Worm (Caenorhabditis elegans) whole organism, early embryonic: ENCODE data around the gene slc-46A.
A peak's percentile ranks its signal among the peaks of the same experiment; 100 is the strongest.
"Not testable (repeated sequence)": the region's sequence is repeated elsewhere in the genome, so short reads cannot be mapped to it uniquely, and the experiment has no call there.

ENCODE experiments used
- B0310.2 ChIP-seq: sonication (generic microtip); optimal IDR thresholded peaks from 2 replicates; lab custom pipeline; 2016; ENCODE audit warnings: mild to moderate bottlenecking, missing genetic modification characterization, missing compliant biosample characterization
- F13C5.2 ChIP-seq: sonication (generic microtip); optimal IDR thresholded peaks from 2 replicates; lab custom pipeline; 2017; ENCODE audit warnings: mild to moderate bottlenecking, missing genetic modification characterization, inconsistent platforms, missing compliant biosample characterization
- aly-1 ChIP-seq: sonication (generic microtip); optimal IDR thresholded peaks from 2 replicates; lab custom pipeline; 2016; ENCODE audit warnings: missing genetic modification characterization, missing compliant biosample characterization
- ama-1 ChIP-seq: fragments of 150-350 bp; optimal IDR thresholded peaks from 2 replicates; lab custom pipeline; 2014
- ceh-13 ChIP-seq: fragments of 200-800 bp; sonication (Bioruptor generic); optimal IDR thresholded peaks from 2 replicates; lab custom pipeline; 2018; ENCODE audit warnings: mild to moderate bottlenecking, missing genetic modification characterization, missing compliant biosample characterization
- ceh-36 ChIP-seq: sonication (generic microtip); optimal IDR thresholded peaks from 2 replicates; lab custom pipeline; 2016; ENCODE audit warnings: missing genetic modification characterization, inconsistent platforms, missing compliant biosample characterization
- ets-7 ChIP-seq: sonication (generic microtip); optimal IDR thresholded peaks from 2 replicates; lab custom pipeline; 2016; ENCODE audit warnings: missing genotype, missing genetic modification characterization, missing compliant biosample characterization
- flt-1 ChIP-seq: fragments of 200-800 bp; sonication (Bioruptor generic); IDR thresholded peaks from 2 replicates; pipeline ENCODE4 v1.3.6; 2022; ENCODE audit warnings: missing genetic modification characterization, missing compliant biosample characterization
- hmbx-1 ChIP-seq: sonication (generic microtip); optimal IDR thresholded peaks from 2 replicates; lab custom pipeline; 2016; ENCODE audit warnings: mild to moderate bottlenecking, missing genetic modification characterization, missing compliant biosample characterization
- hmg-4 ChIP-seq: fragments of 200-800 bp; sonication (Bioruptor generic); optimal IDR thresholded peaks from 2 replicates; lab custom pipeline; 2018; ENCODE audit warnings: mild to moderate bottlenecking, missing genetic modification characterization, missing compliant biosample characterization
- hnd-1 ChIP-seq: sonication (generic microtip); optimal IDR thresholded peaks from 2 replicates; lab custom pipeline; 2016; ENCODE audit warnings: missing genetic modification characterization, missing compliant biosample characterization
- pes-1 ChIP-seq: fragments of 200-800 bp; sonication (Bioruptor generic); IDR thresholded peaks from 2 replicates; pipeline ENCODE4 v1.3.6; 2022; ENCODE audit warnings: missing genetic modification reagents, missing genetic modification characterization, missing compliant biosample characterization
- scrt-1 ChIP-seq: fragments of 200-800 bp; sonication (Bioruptor generic); IDR thresholded peaks from 2 replicates; pipeline ENCODE4 v1.3.6; 2022; ENCODE audit warnings: missing genetic modification characterization, missing compliant biosample characterization
- sea-1 ChIP-seq: fragments of 200-800 bp; sonication (Bioruptor generic); conservative IDR thresholded peaks from 2 replicates; pipeline ENCODE4 v1.3.6; 2022; ENCODE audit warnings: missing genetic modification characterization, missing compliant biosample characterization
- tbx-11 ChIP-seq: fragments of 200-800 bp; sonication (Bioruptor generic); IDR thresholded peaks from 2 replicates; pipeline ENCODE4 v1.3.6; 2022; ENCODE audit warnings: missing genetic modification characterization, missing compliant biosample characterization
- tbx-37 ChIP-seq: fragments of 200-800 bp; sonication (Bioruptor generic); conservative IDR thresholded peaks from 2 replicates; pipeline ENCODE4 v1.3.6; 2022; ENCODE audit warnings: missing genetic modification reagents, missing genetic modification characterization, missing compliant biosample characterization
- tra-4 ChIP-seq: sonication (generic microtip); optimal IDR thresholded peaks from 2 replicates; lab custom pipeline; 2017; ENCODE audit warnings: missing genetic modification characterization, missing compliant biosample characterization

Gene slc-46A

DNA sequence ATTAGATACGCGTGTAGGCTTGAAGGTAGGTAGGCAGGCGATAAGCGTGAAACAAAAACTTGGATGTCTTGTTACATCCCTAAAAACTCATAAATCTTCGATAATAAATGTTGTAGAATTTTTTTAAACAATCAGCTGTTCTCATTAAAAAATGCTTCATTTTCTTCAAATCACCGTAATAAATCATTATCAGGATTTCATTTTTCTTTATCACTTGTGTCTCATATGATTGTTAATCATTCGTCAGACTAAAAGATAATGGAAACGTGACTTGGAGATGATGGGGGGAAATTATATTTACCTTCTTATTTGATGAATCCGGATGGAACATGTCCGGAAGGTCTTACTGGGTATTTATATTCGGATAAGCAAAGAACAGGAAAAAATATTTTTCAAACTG is 14.4 kb downstream of the slc-46A start:
- TF ChIP-seq hmg-4 (GFP tag; lab: Kevin White, UChicago) = no peak

DNA sequence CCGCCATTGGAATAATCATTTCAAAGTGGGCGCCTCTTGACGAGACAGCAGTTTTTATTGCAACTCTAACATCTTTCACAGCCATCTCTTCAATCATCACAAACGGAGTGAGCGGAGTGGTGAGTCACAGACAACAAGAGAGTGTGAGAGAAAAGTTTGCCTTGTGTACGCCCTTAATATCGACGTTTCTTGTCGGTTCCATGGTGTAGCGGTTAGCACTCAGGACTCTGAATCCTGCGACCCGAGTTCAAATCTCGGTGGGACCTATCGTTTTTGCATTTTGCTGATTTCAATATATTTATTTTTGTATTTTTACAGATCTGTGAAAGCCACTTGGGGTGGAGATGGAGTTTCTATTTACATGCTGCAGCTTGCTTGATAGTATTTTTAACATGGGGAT is 15.5 kb downstream of the slc-46A start:
- peak; percentile 65 for TF ChIP-seq F13C5.2 (tag; lab: Kevin White, UChicago)
- peak; percentile 57 for TF ChIP-seq hnd-1
- no peak for TF ChIP-seq aly-1
- peak; percentile 72 for TF ChIP-seq tbx-11
- peak; percentile 6 for TF ChIP-seq B0310.2 (tag; lab: Kevin White, UChicago)
- TF ChIP-seq hmbx-1 (tag; lab: Kevin White, UChicago) = no peak
- no peak for TF ChIP-seq tra-4
- no peak for TF ChIP-seq ceh-13 (GFP tag; lab: Kevin White, UChicago)
- no peak for TF ChIP-seq sea-1 (GFP tag; lab: Robert Waterston, UW)
- TF ChIP-seq tbx-37 = peak; percentile 57; the same call in 1 of the 2 replicates
- no peak for TF ChIP-seq ceh-36 (tag; lab: Kevin White, UChicago)
- no peak for TF ChIP-seq ama-1 (lab: Kevin White, UChicago)
- TF ChIP-seq hmg-4 (GFP tag; lab: Kevin White, UChicago) = no peak
- TF ChIP-seq ets-7 = peak; percentile 19
- 0 out of 2 replicates have a peak, but pooled peaks have one; percentile 66 for TF ChIP-seq flt-1 (GFP tag; lab: Robert Waterston, UW)
- peak; percentile 85; the same call in 1 of the 2 replicates for TF ChIP-seq pes-1
- TF ChIP-seq scrt-1 (GFP tag; lab: Robert Waterston, UW) = no peak; the same call in none of the 2 replicates

DNA sequence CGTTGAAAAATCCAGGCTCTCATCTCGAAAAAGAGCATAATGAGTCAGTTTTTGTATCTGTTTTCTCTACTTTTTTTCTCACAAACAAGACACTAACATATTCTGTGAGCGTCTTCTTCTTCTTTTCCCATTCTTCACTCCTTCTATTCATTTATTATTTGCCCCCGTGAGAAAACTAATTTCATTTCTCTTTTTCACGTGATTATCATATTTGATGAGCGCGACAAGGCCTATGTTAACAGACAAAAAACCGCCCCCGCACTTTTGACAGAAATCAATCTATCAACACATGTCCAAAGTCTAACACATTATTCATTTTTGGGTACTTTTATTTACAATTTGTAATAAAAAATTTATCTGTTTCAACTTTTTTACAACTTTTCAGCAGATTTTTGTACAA is 18.6 kb downstream of the slc-46A start:
- no peak for TF ChIP-seq ceh-13 (GFP tag; lab: Kevin White, UChicago)
- no peak for TF ChIP-seq ceh-36 (tag; lab: Kevin White, UChicago)
- TF ChIP-seq hmg-4 (GFP tag; lab: Kevin White, UChicago) = no peak
- TF ChIP-seq hnd-1 = no peak
- no peak for TF ChIP-seq aly-1
- no peak for TF ChIP-seq tbx-37
- TF ChIP-seq tbx-11 = no peak
- TF ChIP-seq flt-1 (GFP tag; lab: Robert Waterston, UW) = no peak
- TF ChIP-seq F13C5.2 (tag; lab: Kevin White, UChicago) = no peak
- no peak for TF ChIP-seq hmbx-1 (tag; lab: Kevin White, UChicago)
- TF ChIP-seq ets-7 = no peak
- TF ChIP-seq B0310.2 (tag; lab: Kevin White, UChicago) = no peak

DNA sequence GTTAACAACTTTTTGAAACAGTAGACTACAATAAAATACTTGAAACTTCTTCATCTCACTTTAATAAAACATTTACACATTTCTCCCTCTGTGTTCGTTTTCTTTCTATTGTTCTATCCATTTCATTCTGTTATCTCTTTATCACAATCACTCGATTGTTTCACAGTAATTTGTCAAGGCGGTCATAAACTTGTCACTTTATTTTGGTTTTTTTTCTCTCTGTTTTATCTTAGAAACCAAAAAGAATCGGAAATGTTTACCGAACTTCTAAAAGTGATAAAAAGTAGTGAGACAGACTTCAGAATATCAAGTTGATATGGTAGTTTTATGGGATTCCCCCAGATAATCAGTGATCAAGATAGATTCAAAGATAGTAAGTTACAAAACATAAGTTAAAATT is 20.2 kb downstream of the slc-46A start, which contains the start of gene Y4C6B.2:
Y4C6B.2 (plus strand) TSS at position 320 of the 400 bp plus-strand sequence.
- TF ChIP-seq tbx-37 = no peak
- TF ChIP-seq ets-7 = no peak
- TF ChIP-seq sea-1 (GFP tag; lab: Robert Waterston, UW) = no peak
- TF ChIP-seq ama-1 (lab: Kevin White, UChicago) = no peak

DNA sequence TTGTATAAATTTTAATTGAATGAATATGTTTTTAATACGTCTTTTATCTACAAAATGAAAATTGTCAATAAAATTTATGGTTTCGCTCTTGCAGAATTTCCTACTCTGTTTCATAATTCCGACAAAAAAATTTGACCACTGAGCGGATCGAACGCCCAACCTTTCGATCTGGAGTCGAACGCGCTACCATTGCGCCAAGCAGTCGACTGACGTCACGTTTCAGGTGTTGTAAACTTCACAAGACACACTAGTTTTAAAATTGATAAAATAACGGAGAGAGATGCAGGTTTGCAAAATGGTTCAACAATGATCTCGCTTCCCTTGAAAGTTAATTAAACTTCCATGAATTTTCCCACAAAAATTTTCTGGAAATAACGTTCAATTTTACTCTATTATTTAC is 25.1 kb downstream of the slc-46A start:
- TF ChIP-seq hnd-1 (no peak), aly-1 (no peak), hmg-4 (GFP tag; lab: Kevin White, UChicago) (no peak), sea-1 (GFP tag; lab: Robert Waterston, UW) (no peak), hmbx-1 (tag; lab: Kevin White, UChicago) (no peak), pes-1 (no peak), ets-7 (no peak)

DNA sequence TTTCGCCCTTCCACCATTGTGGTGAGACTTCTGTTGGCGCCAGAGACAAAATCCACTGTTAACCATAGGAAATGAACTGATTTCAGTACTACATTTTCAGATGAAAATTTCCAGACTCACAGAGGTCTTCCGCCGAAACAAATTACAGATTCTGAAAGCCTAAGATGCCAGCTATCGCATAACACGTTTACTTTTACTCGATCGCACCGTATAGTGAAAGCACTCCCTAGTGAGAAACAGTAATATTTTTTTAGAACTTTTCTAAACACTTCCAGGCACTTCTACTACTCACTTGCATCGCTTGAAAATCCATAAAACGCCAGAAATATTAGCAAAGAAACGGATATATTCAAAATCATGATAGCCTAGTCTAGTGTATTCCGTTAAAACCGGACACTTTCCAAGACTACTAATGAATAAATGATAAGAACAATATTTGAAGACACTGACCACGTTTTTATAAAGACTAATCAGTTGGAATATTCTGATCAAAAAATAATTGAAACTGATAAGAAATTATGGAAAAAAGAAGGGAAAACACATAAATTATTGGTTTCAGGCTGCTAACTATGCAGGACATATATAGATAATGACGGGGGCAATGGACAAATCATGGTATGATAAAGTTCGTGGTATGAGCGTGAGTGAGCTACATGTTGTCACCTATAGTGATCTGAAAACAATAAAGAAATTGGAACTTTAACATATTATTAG is 31.6 kb downstream of the slc-46A start, which contains the start of gene gba-4:
gba-4 (minus strand) TSS at position 418 of the 714 bp plus-strand sequence.
- not testable (repeated sequence) for TF ChIP-seq F13C5.2 (tag; lab: Kevin White, UChicago); scrt-1 (GFP tag; lab: Robert Waterston, UW); ceh-36 (tag; lab: Kevin White, UChicago)

DNA sequence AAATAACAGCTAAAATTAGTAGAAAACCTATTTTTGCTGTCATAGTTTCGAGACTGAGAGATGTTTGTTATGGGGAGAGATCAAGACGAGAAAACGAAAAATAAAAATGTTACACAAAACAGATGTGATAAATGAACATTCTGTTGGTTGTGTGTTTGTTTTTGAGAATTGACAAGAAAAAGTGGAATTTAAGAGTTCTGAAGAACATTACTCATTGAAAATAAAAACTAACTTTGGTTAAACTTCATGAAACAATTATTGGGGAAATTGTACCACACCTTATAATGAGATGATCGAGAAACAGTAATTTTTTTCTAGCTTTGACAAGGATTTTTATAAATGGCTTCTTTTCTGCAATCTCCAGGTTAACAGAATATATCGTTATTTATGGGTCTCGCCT is 34.3 kb downstream of the slc-46A start, which contains the start of gene Y4C6B.7:
Y4C6B.7 (minus strand) TSS at position 101 of the 400 bp plus-strand sequence.
- TF ChIP-seq ceh-36 (tag; lab: Kevin White, UChicago) = no peak
- TF ChIP-seq ceh-13 (GFP tag; lab: Kevin White, UChicago) = no peak
- no peak for TF ChIP-seq scrt-1 (GFP tag; lab: Robert Waterston, UW)
- no peak for TF ChIP-seq ets-7
- TF ChIP-seq hmbx-1 (tag; lab: Kevin White, UChicago) = no peak
- TF ChIP-seq sea-1 (GFP tag; lab: Robert Waterston, UW) = no peak
- TF ChIP-seq pes-1 = no peak

DNA sequence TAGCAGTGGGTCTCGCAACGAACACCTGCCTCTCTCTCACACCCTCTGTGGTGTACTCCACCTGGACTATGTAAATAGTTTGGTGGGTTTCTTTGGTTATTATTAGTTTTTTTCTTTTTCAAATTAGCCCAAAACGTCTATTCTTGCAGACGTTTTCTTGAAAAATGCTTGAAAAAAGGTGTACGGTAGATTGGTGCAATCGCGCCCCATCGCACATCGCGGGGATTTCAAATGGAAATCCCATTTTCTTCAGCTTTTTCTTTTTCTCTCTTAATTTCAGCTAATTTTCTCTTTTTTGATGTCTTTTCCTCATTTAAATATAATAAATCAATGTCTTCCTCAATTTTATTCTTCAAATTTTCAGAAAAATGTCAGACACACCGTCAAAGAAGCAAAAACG is 35.1 kb downstream of the slc-46A start, which contains the start of gene Y4C6B.1:
Y4C6B.1 (plus strand) TSS at position 365 of the 400 bp plus-strand sequence.
- TF ChIP-seq pes-1 (0 out of 2 replicates have a peak, but pooled peaks have one; percentile 41), hnd-1 (no peak)

DNA sequence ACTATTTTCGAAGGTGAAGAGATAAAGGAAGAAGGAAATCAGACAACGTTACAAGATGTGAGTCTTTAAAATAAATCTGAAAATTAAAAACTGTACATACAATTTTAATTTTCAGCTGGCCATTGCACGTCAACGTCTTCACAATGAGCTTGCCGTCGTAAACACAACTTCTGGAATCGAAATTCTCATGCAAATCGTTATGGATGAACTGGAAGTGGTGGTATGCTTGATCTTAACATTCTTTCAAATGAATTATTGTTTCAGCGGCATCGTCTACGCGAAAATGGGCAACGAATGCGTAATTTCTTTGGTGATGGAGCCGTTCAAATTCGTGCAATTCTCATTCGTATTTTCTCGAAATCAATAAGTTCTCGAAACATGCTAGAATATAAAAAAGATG is 35.5 kb downstream of the slc-46A start:
- TF ChIP-seq hnd-1 = no peak
- TF ChIP-seq tra-4 = no peak
- TF ChIP-seq ama-1 (lab: Kevin White, UChicago) = no peak
- no peak for TF ChIP-seq aly-1
- no peak for TF ChIP-seq ceh-13 (GFP tag; lab: Kevin White, UChicago)
- no peak for TF ChIP-seq hmg-4 (GFP tag; lab: Kevin White, UChicago)
- no peak for TF ChIP-seq ets-7
